Fruit fly (Drosophila melanogaster): Measurements from ENCODE around the gene Hsc70-4.

DNA sequence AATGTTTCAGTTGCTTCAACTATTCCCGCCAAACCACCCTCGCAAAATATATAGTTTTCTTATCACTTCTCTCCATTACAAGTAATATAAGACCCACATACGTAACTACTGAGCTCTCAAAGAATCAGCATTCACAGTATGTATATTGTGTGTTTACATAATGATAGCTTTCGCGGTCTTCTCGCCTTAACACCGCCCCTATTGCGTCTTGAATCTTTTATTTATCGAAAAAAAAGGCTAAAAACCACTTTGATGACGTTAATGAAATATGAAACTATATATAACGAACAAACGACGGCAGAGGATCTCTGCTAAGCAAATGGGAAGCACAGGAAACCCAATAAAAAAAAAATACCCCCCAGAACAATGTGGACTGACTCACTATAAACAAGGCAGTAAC is 45.1 kb upstream of the Hsc70-4 start:
- no peak for TF ChIP-seq CG8478 (optimal IDR thresholded peaks at IDR 0.05)
- TF ChIP-seq CTCF (optimal IDR thresholded peaks at IDR 0.05), result no peak

Measured in S2 (cell line).